Fruit fly (Drosophila melanogaster): ENCODE data around the gene Usp32.

Usp32 gene

DNA sequence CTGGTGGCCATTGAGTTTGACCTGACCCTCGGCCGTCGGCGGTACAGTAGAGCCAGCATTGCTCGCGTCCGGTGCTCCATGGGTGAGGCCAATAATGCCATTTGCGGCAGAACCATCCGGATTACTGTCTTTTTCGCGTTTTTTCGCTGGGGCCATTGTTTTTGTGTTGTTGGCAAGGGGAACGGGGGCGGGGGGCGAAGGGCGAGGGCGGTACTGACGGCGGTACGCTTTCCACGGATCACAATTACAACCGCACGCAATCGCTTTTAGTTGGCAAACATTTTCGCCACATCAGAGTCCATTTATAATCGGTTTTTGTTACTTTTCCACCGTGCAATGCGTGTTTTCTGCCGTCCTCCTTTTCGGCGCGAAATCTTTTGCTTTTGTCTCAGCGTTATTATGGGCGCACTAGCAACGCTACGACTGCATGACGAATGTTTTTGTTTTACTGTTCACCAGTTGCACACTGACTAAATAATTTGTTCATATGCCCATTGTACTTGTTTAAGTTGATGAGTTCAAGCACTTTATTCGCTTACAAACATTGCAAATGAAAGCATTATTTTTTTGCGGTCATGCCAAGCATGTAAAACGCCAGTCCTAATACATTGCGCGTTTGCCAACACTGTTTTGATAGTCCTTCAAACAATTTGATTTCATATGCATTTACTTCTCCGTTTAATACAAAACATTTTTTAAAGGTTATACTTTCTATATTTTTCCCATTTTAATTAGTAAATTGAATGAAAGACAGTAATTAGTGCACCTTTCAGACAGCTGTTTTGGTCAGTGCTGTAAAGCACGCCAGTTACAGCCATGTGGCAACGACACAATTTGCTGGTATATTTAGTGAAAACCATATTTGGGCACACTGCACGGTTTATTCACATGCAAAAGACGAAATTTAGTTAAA, 52.1 kb downstream of the Usp32 start, which contains the start of gene Pfdn6 (continued):
- peak; percentile 54; the same call in 1 of the 2 replicates for TF ChIP-seq al (GFP tag; IDR thresholded peaks at IDR 0.05)
- peak; percentile 52; the same call in 1 of the 3 replicates for TF ChIP-seq jigr1 (GFP tag; IDR thresholded peaks at IDR 0.05)
- TF ChIP-seq pzg (GFP tag; optimal IDR thresholded peaks at IDR 0.05), result peak; percentile 85
- TF ChIP-seq CG9609 (GFP tag; optimal IDR thresholded peaks at IDR 0.05), result peak; percentile 90
- no peak for TF ChIP-seq tap (tag; optimal IDR thresholded peaks at IDR 0.05)
- no peak; the same call in 2 of the 3 replicates for TF ChIP-seq zen2 (GFP tag; IDR thresholded peaks at IDR 0.05; ENCODE audit: partially characterized antibody)
- peak; percentile 85 for TF ChIP-seq vvl (GFP tag; IDR thresholded peaks at IDR 0.05)
- TF ChIP-seq tin (GFP tag; optimal IDR thresholded peaks at IDR 0.05), result peak; percentile 67
- TF ChIP-seq CG1603 (tag; optimal IDR thresholded peaks at IDR 0.05), result peak; percentile 89
- no peak for TF ChIP-seq Stat92E (GFP tag; optimal IDR thresholded peaks at IDR 0.05)
- TF ChIP-seq CG7963 (GFP tag; IDR thresholded peaks at IDR 0.05; ENCODE audit: partially characterized antibody), result peak; percentile 60; the same call in 1 of the 3 replicates
- peak; percentile 80 for TF ChIP-seq E2f1 (GFP tag; IDR thresholded peaks at IDR 0.05)
- peak; percentile 82 for TF ChIP-seq Xrp1 (GFP tag; IDR thresholded peaks at IDR 0.05)
- peak; percentile 76 for TF ChIP-seq nerfin-2 (GFP tag; IDR thresholded peaks at IDR 0.05; ENCODE audit: partially characterized antibody)
- peak; percentile 88 for TF ChIP-seq shn (GFP tag; optimal IDR thresholded peaks at IDR 0.05)
- TF ChIP-seq CG4707 (GFP tag; optimal IDR thresholded peaks at IDR 0.05), result no peak
- TF ChIP-seq CG18011 (GFP tag; optimal IDR thresholded peaks at IDR 0.05), result peak; percentile 35
- peak; percentile 98 for TF ChIP-seq crol (GFP tag; IDR thresholded peaks at IDR 0.05)
- TF ChIP-seq hb (GFP tag; IDR thresholded peaks at IDR 0.05; ENCODE audit: partially characterized antibody), result peak; percentile 79; the same call in 2 of the 3 replicates
- TF ChIP-seq pros (GFP tag; optimal IDR thresholded peaks at IDR 0.05), result no peak
- TF ChIP-seq CTCF (GFP tag; optimal IDR thresholded peaks at IDR 0.05), result no peak
- TF ChIP-seq bab2 (GFP tag; optimal IDR thresholded peaks at IDR 0.05), result peak; percentile 67
- TF ChIP-seq Elba2 (GFP tag; optimal IDR thresholded peaks at IDR 0.05), result peak; percentile 23
- no peak for TF ChIP-seq Side (GFP tag; optimal IDR thresholded peaks at IDR 0.05)
- peak; percentile 55; the same call in 1 of the 3 replicates for TF ChIP-seq otp (GFP tag; IDR thresholded peaks at IDR 0.05)
- TF ChIP-seq MTF-1 (GFP tag; optimal IDR thresholded peaks at IDR 0.05; ENCODE audit: borderline replicate concordance), result no peak
- TF ChIP-seq CG11247 (GFP tag; IDR thresholded peaks at IDR 0.05), result peak; percentile 43; the same call in 1 of the 2 replicates
- TF ChIP-seq CG3995 (GFP tag; optimal IDR thresholded peaks at IDR 0.05), result peak; percentile 44
- TF ChIP-seq CG43689 (GFP tag; IDR thresholded peaks at IDR 0.05), result no peak
- TF ChIP-seq CG34376 (GFP tag; optimal IDR thresholded peaks at IDR 0.05), result peak; percentile 56
- peak; percentile 59 for TF ChIP-seq CG17359 (tag; optimal IDR thresholded peaks at IDR 0.05)
- TF ChIP-seq CG7745 (tag; optimal IDR thresholded peaks at IDR 0.05), result no peak
- TF ChIP-seq NfI (GFP tag; optimal IDR thresholded peaks at IDR 0.05), result peak; percentile 80
- TF ChIP-seq CG14014 (GFP tag; IDR thresholded peaks at IDR 0.05), result peak; percentile 65; the same call in 1 of the 2 replicates
- TF ChIP-seq Abd-B (GFP tag; optimal IDR thresholded peaks at IDR 0.05), result peak; percentile 82
- peak; percentile 50; the same call in 1 of the 2 replicates for TF ChIP-seq sens-2 (GFP tag; IDR thresholded peaks at IDR 0.05)
- TF ChIP-seq Doc3 (GFP tag; IDR thresholded peaks at IDR 0.05; ENCODE audit: partially characterized antibody), result 0 out of 3 replicates have a peak, but pooled peaks have one; percentile 36
- peak; percentile 63 for TF ChIP-seq dm (GFP tag; optimal IDR thresholded peaks at IDR 0.05)
- no peak for TF ChIP-seq ab (GFP tag; optimal IDR thresholded peaks at IDR 0.05)
- TF ChIP-seq Ets65A (GFP tag), result peak; percentile 97
- peak; percentile 12 for TF ChIP-seq run (tag; optimal IDR thresholded peaks at IDR 0.05)
- no peak for TF ChIP-seq kni (GFP tag; optimal IDR thresholded peaks at IDR 0.05)
- TF ChIP-seq Scr (GFP tag; IDR thresholded peaks at IDR 0.05; ENCODE audit: partially characterized antibody), result peak; percentile 64
- peak; percentile 70; the same call in 1 of the 3 replicates for TF ChIP-seq CG6791 (GFP tag; IDR thresholded peaks at IDR 0.05; ENCODE audit: partially characterized antibody)
- TF ChIP-seq CG12071 (GFP tag; optimal IDR thresholded peaks at IDR 0.05), result no peak
- TF ChIP-seq HHEX (GFP tag; optimal IDR thresholded peaks at IDR 0.05), result peak; percentile 63
- peak; percentile 84 for TF ChIP-seq knrl (GFP tag; IDR thresholded peaks at IDR 0.05; ENCODE audit: partially characterized antibody)

Data from whole organism, embryonic.